Worm (Caenorhabditis elegans) whole organism, L1 larva: ENCODE results near the gene F42A10.6.
A peak's percentile ranks its signal among the peaks of the same experiment; 100 is the strongest.

Experiments used
- C04F5.9 ChIP-seq: sonication (generic microtip); optimal IDR thresholded peaks from 2 replicates; lab custom pipeline; 2016; ENCODE audit warnings: missing genetic modification characterization, missing compliant biosample characterization
- F16B12.6 ChIP-seq: fragments of 150-350 bp; optimal IDR thresholded peaks from 2 replicates; lab custom pipeline; 2014; ENCODE audit warnings: missing biosample characterization, missing genetic modification characterization
- alr-1 ChIP-seq: fragments of 200-800 bp; sonication (Bioruptor generic); optimal IDR thresholded peaks from 2 replicates; lab custom pipeline; 2018; ENCODE audit warnings: borderline replicate concordance, mild to moderate bottlenecking, missing genetic modification characterization, missing compliant biosample characterization
- aly-2 ChIP-seq: fragments of 150-350 bp; optimal IDR thresholded peaks from 2 replicates; lab custom pipeline; 2014; ENCODE audit warnings: missing biosample characterization, missing genetic modification characterization
- ceh-63 ChIP-seq: fragments of 200-800 bp; sonication (Bioruptor generic); optimal IDR thresholded peaks from 2 replicates; lab custom pipeline; 2018; ENCODE audit warnings: mild to moderate bottlenecking, missing genetic modification characterization, missing compliant biosample characterization
- dpl-1 ChIP-seq, 3 experiments: fragments of 150-350 bp in 2 of 3; sonication (generic microtip) in 1 of 3; optimal IDR thresholded peaks; 2 replicates each; lab custom pipeline; 2014 to 2017; ENCODE audit warnings: missing biosample characterization in 3 of 3, missing genetic modification characterization in 3 of 3, missing genetic modification reagents in 3 of 3
- efl-1 ChIP-seq, 4 experiments: fragments of 150-350 bp; optimal IDR thresholded peaks in 3 of 4; peaks in 1 of 4; 1 replicate in 1 of 4; 2 replicates in 3 of 4; lab custom pipeline; 2014; ENCODE audit warnings: missing biosample characterization in 2 of 4, missing genetic modification characterization in 2 of 4, missing genetic modification reagents in 2 of 4
- egl-13 ChIP-seq: sonication (generic microtip); optimal IDR thresholded peaks from 2 replicates; lab custom pipeline; 2016; ENCODE audit warnings: missing genotype, missing genetic modification reagents, missing genetic modification characterization, missing compliant biosample characterization
- elt-2 ChIP-seq: sonication (generic microtip); optimal IDR thresholded peaks from 2 replicates; lab custom pipeline; 2016; ENCODE audit warnings: missing genetic modification characterization, mild to moderate bottlenecking, inconsistent platforms, missing compliant biosample characterization, missing genetic modification reagents
- elt-3 ChIP-seq, 6 experiments: fragments of 150-350 bp in 1 of 6; sonication (generic microtip); optimal IDR thresholded peaks; 2 replicates each; lab custom pipeline; 2017 to 2018; ENCODE audit warnings: missing biosample characterization in 6 of 6, missing genetic modification characterization in 6 of 6, inconsistent platforms in 1 of 6
- fkh-10 ChIP-seq: sonication (generic microtip); optimal IDR thresholded peaks from 2 replicates; lab custom pipeline; 2017; ENCODE audit warnings: missing biosample characterization, missing genetic modification reagents, missing genetic modification characterization
- fkh-4 ChIP-seq: sonication (generic microtip); optimal IDR thresholded peaks from 2 replicates; lab custom pipeline; 2016; ENCODE audit warnings: missing compliant biosample characterization, missing genetic modification characterization, borderline replicate concordance
- fkh-8 ChIP-seq: sonication (generic microtip); optimal IDR thresholded peaks from 2 replicates; lab custom pipeline; 2016; ENCODE audit warnings: mild to moderate bottlenecking, missing genetic modification characterization, missing compliant biosample characterization
- fos-1 ChIP-seq: fragments of 150-350 bp; optimal IDR thresholded peaks from 2 replicates; lab custom pipeline; 2014; ENCODE audit warnings: missing biosample characterization, missing genetic modification characterization
- grh-1 ChIP-seq: fragments of 200-800 bp; sonication (Bioruptor generic); IDR thresholded peaks from 2 replicates; pipeline ENCODE4 v1.3.6; 2022; ENCODE audit warnings: missing genetic modification reagents, missing genetic modification characterization, missing compliant biosample characterization
- hlh-4 ChIP-seq: sonication (generic microtip); optimal IDR thresholded peaks from 2 replicates; lab custom pipeline; 2016; ENCODE audit warnings: mild to moderate bottlenecking, missing genetic modification characterization, missing compliant biosample characterization
- irx-1 ChIP-seq: sonication (generic microtip); optimal IDR thresholded peaks from 2 replicates; lab custom pipeline; 2016; ENCODE audit warnings: missing genetic modification characterization, missing compliant biosample characterization
- isw-1 ChIP-seq: fragments of 200-800 bp; sonication (Bioruptor generic); IDR thresholded peaks from 2 replicates; pipeline ENCODE4 v1.3.6; 2022; ENCODE audit warnings: missing genetic modification characterization, missing compliant biosample characterization
- jun-1 ChIP-seq: fragments of 150-350 bp; optimal IDR thresholded peaks from 2 replicates; lab custom pipeline; 2014; ENCODE audit warnings: missing biosample characterization, missing genetic modification reagents, missing genetic modification characterization
- lin-15B ChIP-seq: fragments of 150-350 bp; sonication (generic microtip); optimal IDR thresholded peaks from 3 replicates; lab custom pipeline; 2014; ENCODE audit warnings: missing biosample characterization, missing genetic modification characterization
- lin-35 ChIP-seq, 2 experiments: fragments of 150-350 bp; optimal IDR thresholded peaks; 2 replicates each; lab custom pipeline; 2014; ENCODE audit warnings: missing biosample characterization in 2 of 2, missing genetic modification characterization in 2 of 2, missing genetic modification reagents in 2 of 2
- lin-39 ChIP-seq: fragments of 150-350 bp; optimal IDR thresholded peaks from 2 replicates; lab custom pipeline; 2014; ENCODE audit warnings: missing biosample characterization, missing genetic modification reagents, missing genetic modification characterization
- lsy-2 ChIP-seq, 2 experiments: fragments of 150-350 bp; optimal IDR thresholded peaks; 2 replicates each; lab custom pipeline; 2014; ENCODE audit warnings: missing biosample characterization in 2 of 2, missing genetic modification characterization in 2 of 2
- mdl-1 ChIP-seq, 2 experiments: fragments of 150-350 bp; optimal IDR thresholded peaks; 2 replicates each; lab custom pipeline; 2014 to 2017; ENCODE audit warnings: missing biosample characterization in 2 of 2, missing genetic modification characterization in 2 of 2, inconsistent platforms in 1 of 2
- mep-1 ChIP-seq: fragments of 150-350 bp; optimal IDR thresholded peaks from 2 replicates; lab custom pipeline; 2014; ENCODE audit warnings: missing biosample characterization, missing genetic modification characterization
- nhr-12 ChIP-seq: sonication (generic microtip); optimal IDR thresholded peaks from 2 replicates; lab custom pipeline; 2017; ENCODE audit warnings: missing biosample characterization, missing genetic modification characterization
- nhr-19 ChIP-seq: fragments of 200-800 bp; sonication (Bioruptor generic); conservative IDR thresholded peaks from 2 replicates; pipeline ENCODE4 v1.3.6; 2022; ENCODE audit warnings: missing genetic modification characterization, missing compliant biosample characterization
- nhr-20 ChIP-seq: sonication (generic microtip); optimal IDR thresholded peaks from 2 replicates; lab custom pipeline; 2016; ENCODE audit warnings: mild to moderate bottlenecking, missing genetic modification characterization, missing compliant biosample characterization
- nhr-237 ChIP-seq: fragments of 150-350 bp; optimal IDR thresholded peaks from 2 replicates; lab custom pipeline; 2014; ENCODE audit warnings: missing biosample characterization, missing genetic modification characterization
- nhr-47 ChIP-seq: sonication (generic microtip); optimal IDR thresholded peaks from 2 replicates; lab custom pipeline; 2016; ENCODE audit warnings: mild to moderate bottlenecking, missing genetic modification characterization, moderate library complexity, missing compliant biosample characterization
- nhr-71 ChIP-seq: sonication (generic microtip); optimal IDR thresholded peaks from 2 replicates; lab custom pipeline; 2016; ENCODE audit warnings: mild to moderate bottlenecking, missing genetic modification characterization, moderate library complexity, missing compliant biosample characterization
- nhr-84 ChIP-seq: sonication (generic microtip); optimal IDR thresholded peaks from 2 replicates; lab custom pipeline; 2017; ENCODE audit warnings: missing biosample characterization, missing genetic modification characterization
- nhr-85 ChIP-seq: sonication (generic microtip); peaks from one replicate; lab custom pipeline; 2016; ENCODE audit warnings: missing genetic modification characterization, inconsistent platforms, missing compliant biosample characterization
- nhr-90 ChIP-seq: sonication (generic microtip); optimal IDR thresholded peaks from 2 replicates; lab custom pipeline; 2016; ENCODE audit warnings: mild to moderate bottlenecking, missing genetic modification characterization, missing compliant biosample characterization; ENCODE audit not compliant: poor library complexity
- pax-3 ChIP-seq: fragments of 200-800 bp; sonication (Bioruptor generic); optimal IDR thresholded peaks from 2 replicates; lab custom pipeline; 2018; ENCODE audit warnings: mild to moderate bottlenecking, missing genetic modification characterization, moderate library complexity, missing compliant biosample characterization
- pqm-1 ChIP-seq: sonication (generic microtip); optimal IDR thresholded peaks from 3 replicates; lab custom pipeline; 2017; ENCODE audit warnings: missing biosample characterization, missing genetic modification characterization
- snpc-4 ChIP-seq: fragments of 150-350 bp; optimal IDR thresholded peaks from 2 replicates; lab custom pipeline; 2014; ENCODE audit warnings: missing biosample characterization, missing genetic modification characterization
- sox-4 ChIP-seq: sonication (generic microtip); optimal IDR thresholded peaks from 2 replicates; lab custom pipeline; 2016; ENCODE audit warnings: missing genetic modification characterization, missing compliant biosample characterization
- swsn-7 ChIP-seq: sonication (generic microtip); optimal IDR thresholded peaks from 2 replicates; lab custom pipeline; 2016; ENCODE audit warnings: missing genetic modification characterization, missing compliant biosample characterization
- tlp-1 ChIP-seq: fragments of 150-350 bp; optimal IDR thresholded peaks from 2 replicates; lab custom pipeline; 2014; ENCODE audit warnings: missing biosample characterization, missing genetic modification characterization
- unc-130 ChIP-seq: fragments of 150-350 bp; optimal IDR thresholded peaks from 2 replicates; lab custom pipeline; 2017; ENCODE audit warnings: missing biosample characterization, missing genetic modification characterization, inconsistent platforms
- vab-15 ChIP-seq: sonication (generic microtip); optimal IDR thresholded peaks from 2 replicates; lab custom pipeline; 2017; ENCODE audit warnings: missing genotype, mild to moderate bottlenecking, missing genetic modification characterization, missing compliant biosample characterization
- xbp-1 ChIP-seq: sonication (generic microtip); optimal IDR thresholded peaks from 2 replicates; lab custom pipeline; 2016; ENCODE audit warnings: missing genetic modification characterization, missing compliant biosample characterization
- ztf-11 ChIP-seq, 2 experiments: sonication (generic microtip); optimal IDR thresholded peaks; 2 replicates each; lab custom pipeline; 2016 to 2017; ENCODE audit warnings: missing genetic modification characterization in 2 of 2, missing biosample characterization in 1 of 2, missing compliant biosample characterization in 1 of 2
- ztf-4 ChIP-seq: fragments of 150-350 bp; optimal IDR thresholded peaks from 2 replicates; lab custom pipeline; 2014; ENCODE audit warnings: missing biosample characterization, missing genetic modification characterization

Gene F42A10.6

DNA sequence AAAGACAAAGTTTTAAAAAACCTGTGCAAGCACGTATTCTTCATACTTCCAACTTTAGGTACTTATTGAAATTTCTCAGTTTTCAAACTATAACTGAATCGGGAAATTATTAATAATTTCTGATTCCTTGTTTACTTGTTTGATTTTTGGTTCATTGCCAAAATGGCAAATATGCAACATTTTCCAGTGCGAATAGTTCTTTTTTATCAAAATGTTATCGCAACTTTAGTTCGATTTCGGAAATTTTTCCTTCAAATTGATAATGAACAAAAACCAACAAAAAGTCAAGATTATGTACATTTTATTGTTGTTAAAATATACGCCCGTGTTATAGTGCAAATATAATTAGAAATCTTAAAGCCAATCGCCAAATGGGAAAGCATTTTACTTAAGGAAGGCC is 970 bp upstream of the F42A10.6 start:
- no peak for TF ChIP-seq efl-1 (optimal IDR thresholded peaks at IDR 0.05; lab: Kevin White, UChicago)
- TF ChIP-seq efl-1 (GFP tag; optimal IDR thresholded peaks at IDR 0.05 in 1 of 2; lab: Kevin White, UChicago) = no peak
- TF ChIP-seq lin-35 (GFP tag; optimal IDR thresholded peaks at IDR 0.05; lab: Kevin White, UChicago) = no peak
- TF ChIP-seq sox-4 (tag; lab: Kevin White, UChicago) = no peak
- no peak for TF ChIP-seq dpl-1 (GFP tag; optimal IDR thresholded peaks at IDR 0.05; lab: Kevin White, UChicago)
- TF ChIP-seq nhr-20 (tag; lab: Kevin White, UChicago) = no peak
- TF ChIP-seq elt-3 (tag; optimal IDR thresholded peaks at IDR 0.05; lab: Kevin White, UChicago) = no peak
- no peak for TF ChIP-seq nhr-85 (tag; lab: Kevin White, UChicago)
- peak; percentile 33 for TF ChIP-seq elt-2 (tag; lab: Kevin White, UChicago)
- no peak for TF ChIP-seq lin-15B

DNA sequence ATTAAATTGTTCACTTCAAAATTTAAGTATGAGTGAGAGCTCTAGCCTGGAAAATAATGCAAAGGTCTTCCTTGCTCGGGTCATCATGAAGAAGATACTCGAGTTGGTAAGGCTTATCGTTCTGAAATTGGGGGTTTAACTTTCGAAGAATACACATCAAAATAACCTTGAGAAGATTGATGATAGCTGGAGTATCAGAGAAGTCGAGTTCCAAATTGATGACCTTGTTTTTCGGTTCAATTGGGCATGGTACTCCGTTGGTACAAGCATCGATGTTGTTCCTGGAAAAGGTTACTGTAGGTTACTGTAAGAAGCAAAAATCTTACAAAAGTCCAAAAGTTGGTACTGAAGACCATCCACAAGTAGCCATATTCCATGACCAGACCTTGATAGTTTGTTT is 489 bp downstream of the F42A10.6 start:
- TF ChIP-seq nhr-237 (tag; lab: Kevin White, UChicago) = no peak
- TF ChIP-seq nhr-20 (tag; lab: Kevin White, UChicago) = no peak
- TF ChIP-seq aly-2 (tag; lab: Kevin White, UChicago) = no peak
- no peak for TF ChIP-seq C04F5.9
- TF ChIP-seq nhr-84 (tag; lab: Kevin White, UChicago) = no peak
- TF ChIP-seq fkh-4 = no peak
- no peak for TF ChIP-seq lsy-2 (tag; optimal IDR thresholded peaks at IDR 0.05; lab: Kevin White, UChicago)
- TF ChIP-seq mep-1 (tag; lab: Kevin White, UChicago) = no peak
- no peak for TF ChIP-seq hlh-4 (tag; lab: Kevin White, UChicago)
- no peak for TF ChIP-seq nhr-71
- TF ChIP-seq isw-1 (GFP tag; lab: Robert Waterston, UW) = no peak
- no peak for TF ChIP-seq fkh-8 (tag; lab: Kevin White, UChicago)
- no peak for TF ChIP-seq F16B12.6 (tag; lab: Kevin White, UChicago)
- TF ChIP-seq swsn-7 = no peak
- TF ChIP-seq nhr-12 (tag; lab: Kevin White, UChicago) = no peak
- no peak for TF ChIP-seq egl-13
- no peak for TF ChIP-seq tlp-1 (tag; lab: Kevin White, UChicago)
- TF ChIP-seq efl-1 (optimal IDR thresholded peaks at IDR 0.05; lab: Kevin White, UChicago) = no peak
- TF ChIP-seq efl-1 (GFP tag; optimal IDR thresholded peaks at IDR 0.05 in 1 of 2; lab: Kevin White, UChicago) = no peak
- no peak for TF ChIP-seq pax-3
- no peak for TF ChIP-seq vab-15 (tag; lab: Kevin White, UChicago)

DNA sequence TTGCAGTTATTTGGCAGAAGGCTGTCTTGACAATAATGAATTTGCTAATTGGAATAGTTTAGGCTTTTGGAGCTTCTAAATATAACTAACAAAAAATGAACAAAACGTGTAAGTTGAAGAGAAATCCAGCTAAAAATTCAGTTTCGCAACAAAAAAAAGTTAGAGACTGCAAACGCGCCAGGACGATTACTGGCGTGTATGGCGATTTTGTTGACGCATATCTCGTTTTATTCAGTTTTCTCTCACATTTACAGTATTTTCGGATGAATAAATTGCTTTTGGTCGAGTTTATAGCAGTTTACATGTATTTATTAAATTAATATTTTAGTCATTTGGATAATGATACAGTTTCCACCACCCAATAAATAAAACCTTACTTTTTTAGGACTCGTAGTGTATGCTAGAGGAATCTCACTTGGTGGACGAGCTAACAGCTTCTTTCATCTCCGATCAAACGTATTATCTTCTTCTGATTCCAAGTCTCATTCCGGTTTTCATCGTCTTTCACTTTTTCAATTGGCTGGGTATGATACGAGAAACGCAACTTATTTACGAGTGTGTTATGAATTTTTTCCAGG is 3.6 kb downstream of the F42A10.6 start, which contains the start of the genes abcf-3 and F42A10.5:
Gene abcf-3, plus strand, starts transcription at position 384 of the 578 bp plus-strand sequence.
Gene F42A10.5, minus strand, starts transcription at position 458 of the 578 bp plus-strand sequence.
- TF ChIP-seq dpl-1 (GFP tag; optimal IDR thresholded peaks at IDR 0.05; lab: Kevin White, UChicago) = peak; percentile 73 to 77 (median 76)
- TF ChIP-seq lsy-2 (tag; optimal IDR thresholded peaks at IDR 0.05; lab: Kevin White, UChicago) = peak; percentile 81 to 89
- peak; percentile 23 for TF ChIP-seq aly-2 (tag; lab: Kevin White, UChicago)
- peak; percentile 85 for TF ChIP-seq nhr-85 (tag; lab: Kevin White, UChicago)
- TF ChIP-seq pax-3 = no peak
- peak; percentile 63 for TF ChIP-seq irx-1
- no peak for TF ChIP-seq nhr-12 (tag; lab: Kevin White, UChicago)
- TF ChIP-seq unc-130 (tag; lab: Kevin White, UChicago) = peak; percentile 76
- TF ChIP-seq nhr-90 (tag; lab: Kevin White, UChicago) = peak; percentile 64
- no peak for TF ChIP-seq nhr-84 (tag; lab: Kevin White, UChicago)
- peak; percentile 73 for TF ChIP-seq nhr-19
- peak; percentile 56 for TF ChIP-seq jun-1 (tag; lab: Kevin White, UChicago)
- no peak for TF ChIP-seq alr-1 (tag; lab: Kevin White, UChicago)
- no peak for TF ChIP-seq ceh-63 (GFP tag; lab: Kevin White, UChicago)
- TF ChIP-seq nhr-20 (tag; lab: Kevin White, UChicago) = peak; percentile 71
- peak; percentile 76 for TF ChIP-seq nhr-47 (tag; lab: Kevin White, UChicago)
- peak; percentile 68 for TF ChIP-seq fos-1
- no peak for TF ChIP-seq snpc-4 (tag; lab: Kevin White, UChicago)
- peak; percentile 73 to 85 for TF ChIP-seq lin-35 (GFP tag; optimal IDR thresholded peaks at IDR 0.05; lab: Kevin White, UChicago)
- TF ChIP-seq C04F5.9 = peak; percentile 32
- peak; percentile 65 for TF ChIP-seq F16B12.6 (tag; lab: Kevin White, UChicago)
- TF ChIP-seq egl-13 = peak; percentile 20
- peak; percentile 61 for TF ChIP-seq isw-1 (GFP tag; lab: Robert Waterston, UW)
- TF ChIP-seq fkh-10 (GFP tag; lab: Kevin White, UChicago) = peak; percentile 57
- peak; percentile 45 for TF ChIP-seq lin-15B
- TF ChIP-seq swsn-7 = peak; percentile 77
- peak; percentile 61 for TF ChIP-seq xbp-1
- peak in 1 of 2 experiments; percentile 50 for TF ChIP-seq mdl-1 (tag; optimal IDR thresholded peaks at IDR 0.05; lab: Kevin White, UChicago)
- TF ChIP-seq lin-39 = peak; percentile 60
- no peak for TF ChIP-seq pqm-1 (tag; lab: Kevin White, UChicago)
- TF ChIP-seq vab-15 (tag; lab: Kevin White, UChicago) = no peak
- peak; percentile 62 for TF ChIP-seq grh-1 (GFP tag; lab: Robert Waterston, UW)
- peak; percentile 30 for TF ChIP-seq ztf-4
- TF ChIP-seq ztf-11 (tag; optimal IDR thresholded peaks at IDR 0.05; lab: Kevin White, UChicago) = peak in 1 of 2 experiments; percentile 32
- TF ChIP-seq fkh-4 = peak; percentile 5
